Fruit fly (Drosophila melanogaster) whole organism, embryonic: ENCODE data around the gene CG13085.
A peak's percentile ranks its signal among the peaks of the same experiment; 100 is the strongest.

ENCODE experiments used
- B-H2 ChIP-seq: fragments of 200-800 bp; sonication (Bioruptor generic); optimal IDR thresholded peaks from 2 replicates; lab custom pipeline; 2018; ENCODE audit warnings: missing biosample characterization, mild to moderate bottlenecking, missing genetic modification characterization
- Blimp-1 ChIP-seq: fragments of 200-800 bp; sonication (Bioruptor generic); optimal IDR thresholded peaks from 3 replicates; lab custom pipeline; 2018; ENCODE audit warnings: missing biosample characterization, missing genetic modification characterization, mild to moderate bottlenecking, moderate library complexity, missing genetic modification reagents
- Bteb2 ChIP-seq: fragments of 200-800 bp; sonication (Bioruptor generic); optimal IDR thresholded peaks from 2 replicates; lab custom pipeline; 2016; ENCODE audit warnings: missing biosample characterization, missing genetic modification characterization
- CG10147 ChIP-seq: fragments of 200-800 bp; sonication (Bioruptor generic); optimal IDR thresholded peaks from 2 replicates; lab custom pipeline; 2019; ENCODE audit warnings: missing biosample characterization, mild to moderate bottlenecking, missing genetic modification characterization, moderate library complexity
- CG10321 ChIP-seq: fragments of 200-800 bp; sonication (Bioruptor generic); IDR thresholded peaks from 2 replicates; pipeline ENCODE4 v1.3.6; 2022; ENCODE audit warnings: missing biosample characterization, missing genetic modification characterization
- CG12769 ChIP-seq: fragments of 200-800 bp; sonication (Bioruptor generic); optimal IDR thresholded peaks from 2 replicates; lab custom pipeline; 2019; ENCODE audit warnings: missing biosample characterization, mild to moderate bottlenecking, missing genetic modification characterization, moderate library complexity
- CG15696 ChIP-seq: fragments of 200-800 bp; sonication (Bioruptor generic); optimal IDR thresholded peaks from 2 replicates; lab custom pipeline; 2019; ENCODE audit warnings: missing biosample characterization, mild to moderate bottlenecking, missing genetic modification characterization, moderate library complexity
- CG17361 ChIP-seq: fragments of 200-800 bp; sonication (Bioruptor generic); IDR thresholded peaks from 3 replicates; pipeline ENCODE4 v1.3.6; 2022; ENCODE audit warnings: missing biosample characterization, missing genetic modification characterization
- CG17802 ChIP-seq: fragments of 200-800 bp; sonication (Bioruptor generic); optimal IDR thresholded peaks from 2 replicates; lab custom pipeline; 2018; ENCODE audit warnings: missing biosample characterization, mild to moderate bottlenecking, missing genetic modification characterization, moderate library complexity
- CG18262 ChIP-seq: fragments of 200-800 bp; optimal IDR thresholded peaks from 3 replicates; lab custom pipeline; 2019; ENCODE audit warnings: missing biosample characterization, mild to moderate bottlenecking, missing genetic modification characterization, moderate library complexity
- CG2120 ChIP-seq: fragments of 200-800 bp; sonication (Bioruptor generic); optimal IDR thresholded peaks from 3 replicates; lab custom pipeline; 2016; ENCODE audit warnings: missing biosample characterization, missing genetic modification characterization
- CG2712 ChIP-seq: fragments of 200-800 bp; optimal IDR thresholded peaks from 3 replicates; lab custom pipeline; 2019; ENCODE audit warnings: missing biosample characterization, mild to moderate bottlenecking, missing genetic modification characterization, moderate library complexity
- CG3838 ChIP-seq: fragments of 200-800 bp; sonication (Bioruptor generic); optimal IDR thresholded peaks from 3 replicates; lab custom pipeline; 2016; ENCODE audit warnings: missing biosample characterization, missing genetic modification characterization
- CG5180 ChIP-seq: fragments of 200-800 bp; sonication (Bioruptor generic); optimal IDR thresholded peaks from 3 replicates; lab custom pipeline; 2017; ENCODE audit warnings: missing biosample characterization, missing genetic modification characterization, mild to moderate bottlenecking, moderate library complexity, missing genetic modification reagents
- CG6765 ChIP-seq: fragments of 200-800 bp; sonication (Bioruptor generic); optimal IDR thresholded peaks from 3 replicates; lab custom pipeline; 2017; ENCODE audit warnings: missing biosample characterization, mild to moderate bottlenecking, missing genetic modification characterization
- CG7271 ChIP-seq: fragments of 200-800 bp; sonication (Bioruptor generic); optimal IDR thresholded peaks from 2 replicates; lab custom pipeline; 2018; ENCODE audit warnings: missing biosample characterization, mild to moderate bottlenecking, missing genetic modification characterization, moderate library complexity
- CG7357 ChIP-seq: fragments of 200-800 bp; sonication (Bioruptor generic); IDR thresholded peaks from 3 replicates; pipeline ENCODE4 v1.3.6; 2022; ENCODE audit warnings: missing biosample characterization, missing genetic modification characterization
- CG8290 ChIP-seq, 3 experiments: fragments of 200-800 bp; sonication (Bioruptor generic); optimal IDR thresholded peaks; 2 replicates each; lab custom pipeline; 2016 to 2019; ENCODE audit warnings: missing biosample characterization in 3 of 3, missing genetic modification characterization in 3 of 3, mild to moderate bottlenecking in 2 of 3, moderate library complexity in 1 of 3
- Elba2 ChIP-seq: fragments of 200-800 bp; sonication (Bioruptor generic); optimal IDR thresholded peaks from 3 replicates; lab custom pipeline; 2016; ENCODE audit warnings: missing biosample characterization, missing genetic modification characterization
- Hand ChIP-seq: fragments of 200-800 bp; sonication (Bioruptor generic); optimal IDR thresholded peaks from 2 replicates; lab custom pipeline; 2017; ENCODE audit warnings: mild to moderate bottlenecking, missing biosample characterization, missing genetic modification reagents, missing genetic modification characterization
- HmgD ChIP-seq: fragments of 200-800 bp; sonication (Bioruptor generic); optimal IDR thresholded peaks from 3 replicates; lab custom pipeline; 2016; ENCODE audit warnings: missing biosample characterization, missing genetic modification characterization
- Hmr ChIP-seq: fragments of 200-800 bp; sonication (Bioruptor generic); optimal IDR thresholded peaks from 3 replicates; lab custom pipeline; 2017; ENCODE audit warnings: mild to moderate bottlenecking, missing biosample characterization, missing genetic modification reagents, missing genetic modification characterization
- Hr78 ChIP-seq, 2 experiments: fragments of 200-800 bp in 1 of 2; fragments of >200 bp in 1 of 2; sonication (Bioruptor generic) in 1 of 2; optimal IDR thresholded peaks; 2 replicates each; lab custom pipeline; 2017 to 2019; ENCODE audit warnings: missing biosample characterization in 2 of 2, missing genetic modification characterization in 2 of 2, mild to moderate bottlenecking in 1 of 2, moderate library complexity in 1 of 2
- Med ChIP-seq: fragments of 200-800 bp; sonication (Bioruptor generic); peaks from one replicate; lab custom pipeline; 2016; ENCODE audit warnings: missing biosample characterization, missing genetic modification characterization, mild to moderate bottlenecking, inconsistent platforms, moderate library complexity
- PHDP ChIP-seq: fragments of 200-800 bp; sonication (Bioruptor generic); optimal IDR thresholded peaks from 3 replicates; lab custom pipeline; 2018; ENCODE audit warnings: missing biosample characterization, mild to moderate bottlenecking, missing genetic modification characterization, moderate library complexity
- aop ChIP-seq: fragments of 200-800 bp; sonication (Bioruptor generic); IDR thresholded peaks from 2 replicates; pipeline ENCODE4 v1.3.6; 2022; ENCODE audit warnings: missing biosample characterization, missing genetic modification characterization
- bsh ChIP-seq, 2 experiments: fragments of 200-800 bp; sonication (Bioruptor generic); optimal IDR thresholded peaks; 2 replicates each; lab custom pipeline; 2017 to 2018; ENCODE audit warnings: mild to moderate bottlenecking in 2 of 2, missing biosample characterization in 2 of 2, missing genetic modification characterization in 2 of 2, moderate library complexity in 1 of 2
- chm ChIP-seq: fragments of 200-800 bp; sonication (Bioruptor generic); IDR thresholded peaks from 2 replicates; pipeline ENCODE4 v1.3.6; 2022; ENCODE audit warnings: missing biosample characterization, missing genetic modification characterization
- crol ChIP-seq: fragments of 200-800 bp; sonication (Bioruptor generic); IDR thresholded peaks from 2 replicates; pipeline ENCODE4 v1.3.6; 2022; ENCODE audit warnings: missing biosample characterization, missing genetic modification characterization
- dmrt11E ChIP-seq: fragments of 200-800 bp; sonication (Bioruptor generic); optimal IDR thresholded peaks from 3 replicates; lab custom pipeline; 2018; ENCODE audit warnings: missing biosample characterization, mild to moderate bottlenecking, missing genetic modification characterization, moderate library complexity
- dmrt99B ChIP-seq: fragments of 200-800 bp; sonication (Bioruptor generic); optimal IDR thresholded peaks from 2 replicates; lab custom pipeline; 2018; ENCODE audit warnings: missing biosample characterization, mild to moderate bottlenecking, missing genetic modification characterization, moderate library complexity
- fd3F ChIP-seq: fragments of 200-800 bp; sonication (Bioruptor generic); optimal IDR thresholded peaks from 2 replicates; lab custom pipeline; 2018; ENCODE audit warnings: missing biosample characterization, mild to moderate bottlenecking, missing genetic modification characterization, moderate library complexity
- fd64A ChIP-seq: fragments of 200-800 bp; sonication (Bioruptor generic); optimal IDR thresholded peaks from 3 replicates; lab custom pipeline; 2018; ENCODE audit warnings: missing biosample characterization, mild to moderate bottlenecking, missing genetic modification characterization
- ftz-f1 ChIP-seq: fragments of 200-800 bp; sonication (Bioruptor generic); optimal IDR thresholded peaks from 2 replicates; lab custom pipeline; 2016; ENCODE audit warnings: missing biosample characterization, missing genetic modification characterization
- gem ChIP-seq: fragments of 200-800 bp; sonication (Bioruptor generic); optimal IDR thresholded peaks from 2 replicates; lab custom pipeline; 2019; ENCODE audit warnings: missing biosample characterization, mild to moderate bottlenecking, missing genetic modification characterization, moderate library complexity
- grau ChIP-seq: fragments of 200-800 bp; optimal IDR thresholded peaks from 3 replicates; lab custom pipeline; 2019; ENCODE audit warnings: missing biosample characterization, mild to moderate bottlenecking, missing genetic modification characterization, moderate library complexity
- ind ChIP-seq: fragments of 200-800 bp; sonication (Bioruptor generic); optimal IDR thresholded peaks from 3 replicates; lab custom pipeline; 2016; ENCODE audit warnings: missing biosample characterization, missing genetic modification characterization
- insv ChIP-seq, 2 experiments: fragments of 200-800 bp; sonication (Bioruptor generic); optimal IDR thresholded peaks; 3 replicates each; lab custom pipeline; 2016 to 2018; ENCODE audit warnings: missing biosample characterization in 2 of 2, missing genetic modification characterization in 2 of 2
- lab ChIP-seq: fragments of 200-800 bp; sonication (Bioruptor generic); optimal IDR thresholded peaks from 3 replicates; lab custom pipeline; 2017; ENCODE audit warnings: missing biosample characterization, missing genetic modification characterization, mild to moderate bottlenecking, moderate library complexity, missing genetic modification reagents
- mld ChIP-seq: fragments of 200-800 bp; sonication (Bioruptor generic); IDR thresholded peaks from 3 replicates; pipeline ENCODE4 v1.3.6; 2022; ENCODE audit warnings: missing biosample characterization, missing genetic modification characterization; ENCODE audit not compliant: partially characterized antibody
- otp ChIP-seq: fragments of 200-800 bp; sonication (Bioruptor generic); IDR thresholded peaks from 3 replicates; pipeline ENCODE4, ENCODE4 v1.3.6; 2022; ENCODE audit warnings: missing biosample characterization, missing genetic modification characterization
- peb ChIP-seq: fragments of 200-800 bp; sonication (Bioruptor generic); IDR thresholded peaks from 2 replicates; pipeline ENCODE4 v1.3.6; 2022; ENCODE audit warnings: missing biosample characterization, missing genetic modification characterization
- phol ChIP-seq: fragments of 200-800 bp; sonication (Bioruptor generic); optimal IDR thresholded peaks from 3 replicates; lab custom pipeline; 2018; ENCODE audit warnings: missing biosample characterization, mild to moderate bottlenecking, missing genetic modification characterization, moderate library complexity
- row ChIP-seq: fragments of 200-800 bp; sonication (Bioruptor generic); IDR thresholded peaks from 3 replicates; pipeline ENCODE4 v1.3.6; 2022; ENCODE audit warnings: missing biosample characterization, missing genetic modification characterization
- schlank ChIP-seq: fragments of 200-800 bp; sonication (Bioruptor generic); optimal IDR thresholded peaks from 2 replicates; lab custom pipeline; 2018; ENCODE audit warnings: missing biosample characterization, mild to moderate bottlenecking, missing genetic modification characterization
- sd ChIP-seq: fragments of 200-800 bp; sonication (Bioruptor generic); optimal IDR thresholded peaks from 3 replicates; lab custom pipeline; 2018; ENCODE audit warnings: missing biosample characterization, mild to moderate bottlenecking, missing genetic modification characterization, moderate library complexity
- seq ChIP-seq: fragments of 200-800 bp; sonication (Bioruptor generic); IDR thresholded peaks from 2 replicates; pipeline ENCODE4 v1.3.6; 2022; ENCODE audit warnings: missing biosample characterization, missing genetic modification characterization
- ssp ChIP-seq: fragments of 200-800 bp; sonication (Bioruptor generic); IDR thresholded peaks from 2 replicates; pipeline ENCODE4 v1.3.6; 2022; ENCODE audit warnings: missing biosample characterization, missing genetic modification characterization
- twi ChIP-seq: fragments of 200-800 bp; optimal IDR thresholded peaks from 2 replicates; lab custom pipeline; 2019; ENCODE audit warnings: missing biosample characterization, mild to moderate bottlenecking, missing genetic modification characterization, moderate library complexity

Gene CG13085

dm6 chr2L:19411966-19412365, 11.9 kb upstream of the CG13085 start:
- TF ChIP-seq Bteb2: no peak
- no peak for TF ChIP-seq CG15696
- TF ChIP-seq CG10147 (GFP tag; lab: Kevin White, UChicago): no peak
- no peak for TF ChIP-seq fd64A (GFP tag; lab: Kevin White, UChicago)
- no peak for TF ChIP-seq CG10321 (GFP tag; lab: Robert Waterston, UW)
- TF ChIP-seq ftz-f1 (GFP tag; lab: Kevin White, UChicago): no peak
- TF ChIP-seq B-H2 (GFP tag; lab: Kevin White, UChicago): peak; percentile 21
- TF ChIP-seq schlank (tag; lab: Kevin White, UChicago): peak; percentile 33
- peak; percentile 15 for TF ChIP-seq CG2120 (GFP tag; lab: Kevin White, UChicago)
- no peak for TF ChIP-seq CG6765
- no peak for TF ChIP-seq CG8290 (GFP tag; optimal IDR thresholded peaks at IDR 0.05; lab: Kevin White, UChicago)
- TF ChIP-seq CG8290 (tag; optimal IDR thresholded peaks at IDR 0.05; lab: Kevin White, UChicago): peak in 1 of 2 experiments; percentile 75
- TF ChIP-seq peb: no peak
- peak; percentile 43 for TF ChIP-seq sd
- TF ChIP-seq ssp (GFP tag; lab: Robert Waterston, UW): no peak
- TF ChIP-seq CG3838: no peak
- no peak for TF ChIP-seq ind (GFP tag; lab: Kevin White, UChicago)
- TF ChIP-seq mld (GFP tag; lab: Robert Waterston, UW): no peak
- TF ChIP-seq dmrt11E (tag; lab: Kevin White, UChicago): no peak
- TF ChIP-seq crol (GFP tag; lab: Robert Waterston, UW): no peak
- TF ChIP-seq seq (GFP tag; lab: Robert Waterston, UW): peak; percentile 12; the same call in 1 of the 2 replicates
- no peak for TF ChIP-seq Hand (GFP tag; lab: Kevin White, UChicago)
- peak; percentile 1 for TF ChIP-seq PHDP
- no peak for TF ChIP-seq insv (GFP tag; optimal IDR thresholded peaks at IDR 0.05; lab: Kevin White, UChicago)
- no peak for TF ChIP-seq bsh (GFP tag; optimal IDR thresholded peaks at IDR 0.05; lab: Kevin White, UChicago)
- TF ChIP-seq fd3F (GFP tag; lab: Kevin White, UChicago): peak; percentile 30
- TF ChIP-seq chm: no peak
- peak; percentile 5 for TF ChIP-seq lab (GFP tag; lab: Kevin White, UChicago)
- peak; percentile 49 for TF ChIP-seq Hmr
- TF ChIP-seq CG17802 (tag; lab: Kevin White, UChicago): no peak
- TF ChIP-seq CG7357 (GFP tag; lab: Robert Waterston, UW): peak; percentile 16; the same call in 1 of the 3 replicates
- no peak for TF ChIP-seq CG5180 (GFP tag; lab: Kevin White, UChicago)
- TF ChIP-seq CG12769 (tag; lab: Kevin White, UChicago): peak; percentile 33
- no peak for TF ChIP-seq row (GFP tag; lab: Robert Waterston, UW)
- no peak for TF ChIP-seq aop (GFP tag; lab: Robert Waterston, UW)
- peak; percentile 39 for TF ChIP-seq Med (GFP tag; lab: Kevin White, UChicago)
- TF ChIP-seq HmgD (GFP tag; lab: Kevin White, UChicago): no peak

dm6 chr2L:19413118-19413893, 10.5 kb upstream of the CG13085 start:
- peak; percentile 18 for TF ChIP-seq dmrt99B (tag; lab: Kevin White, UChicago)
- TF ChIP-seq Blimp-1 (GFP tag; lab: Kevin White, UChicago): peak; percentile 3
- TF ChIP-seq gem (tag; lab: Kevin White, UChicago): peak; percentile 32
- TF ChIP-seq CG7271 (tag; lab: Kevin White, UChicago): no peak
- peak; percentile 77 for TF ChIP-seq grau
- peak; percentile 16 for TF ChIP-seq twi
- peak; percentile 0 for TF ChIP-seq Med (GFP tag; lab: Kevin White, UChicago)
- TF ChIP-seq Elba2 (GFP tag; lab: Kevin White, UChicago): peak; percentile 2
- TF ChIP-seq CG17361 (GFP tag; lab: Robert Waterston, UW): 0 out of 3 replicates have a peak, but pooled peaks have one; percentile 24
- TF ChIP-seq Hr78 (GFP tag; optimal IDR thresholded peaks at IDR 0.05; lab: Kevin White, UChicago): peak in 1 of 2 experiments; percentile 46
- TF ChIP-seq phol (tag; lab: Kevin White, UChicago): peak; percentile 14
- TF ChIP-seq CG18262 (tag; lab: Kevin White, UChicago): peak; percentile 14
- peak; percentile 13 for TF ChIP-seq CG2712 (tag; lab: Kevin White, UChicago)
- TF ChIP-seq otp (GFP tag; lab: Robert Waterston, UW): no peak
